Worm (Caenorhabditis elegans) whole organism, L4 larva: ENCODE measurements around the gene tpp-2.
A peak's percentile ranks its signal among the peaks of the same experiment; 100 is the strongest.

Experiments used
- ceh-28 ChIP-seq: fragments of 150-350 bp; optimal IDR thresholded peaks from 2 replicates; lab custom pipeline; 2014; ENCODE audit warnings: missing biosample characterization, missing genetic modification reagents, missing genetic modification characterization
- hlh-30 ChIP-seq: sonication (generic microtip); optimal IDR thresholded peaks from 2 replicates; lab custom pipeline; 2017; ENCODE audit warnings: antibody characterized with exemption, mild to moderate bottlenecking, missing genetic modification characterization, missing compliant biosample characterization; ENCODE audit not compliant: insufficient read depth

DNA sequence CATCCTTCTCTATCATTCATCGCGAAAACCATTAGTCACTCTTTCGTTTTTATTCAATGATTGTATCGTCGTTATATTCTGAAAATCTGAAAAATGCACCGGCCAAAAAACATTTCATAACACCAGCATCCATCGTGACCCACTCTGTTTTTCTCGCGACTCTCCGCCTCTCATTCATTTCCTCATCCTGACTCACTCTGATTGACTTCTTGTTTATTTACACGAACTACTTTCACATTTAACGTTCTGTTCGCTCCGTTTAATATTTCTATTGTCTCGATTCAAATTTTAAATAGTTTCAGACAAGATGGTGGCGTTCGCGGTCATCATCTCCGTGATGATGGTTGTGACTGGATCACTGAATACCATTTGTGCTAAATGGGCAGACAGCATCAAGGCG lies 26.1 kb upstream of the tpp-2 start, which contains the start of gene C29H12.2:
- TF ChIP-seq hlh-30 (tag; lab: Kevin White, UChicago): peak; percentile 51
- no peak for TF ChIP-seq ceh-28 (tag; lab: Kevin White, UChicago)
